Worm (Caenorhabditis elegans) whole organism, young adult: ENCODE measurements around the gene C08F1.12.

Experiments used
- B0019.2 ChIP-seq: fragments of 200-800 bp; sonication (Bioruptor generic); conservative IDR thresholded peaks from 2 replicates; pipeline ENCODE4 v1.3.6; 2022; ENCODE audit warnings: missing genetic modification reagents, missing genetic modification characterization, missing compliant biosample characterization
- C17E4.6 ChIP-seq: fragments of 200-800 bp; sonication (Bioruptor generic); IDR thresholded peaks from 2 replicates; pipeline ENCODE4 v1.3.6; 2022; ENCODE audit warnings: missing genetic modification reagents, missing genetic modification characterization, missing compliant biosample characterization
- F22D6.2 ChIP-seq: sonication (generic microtip); optimal IDR thresholded peaks from 2 replicates; lab custom pipeline; 2016; ENCODE audit warnings: mild to moderate bottlenecking, missing genetic modification characterization, missing compliant biosample characterization
- F52B5.7 ChIP-seq: sonication (generic microtip); optimal IDR thresholded peaks from 2 replicates; lab custom pipeline; 2016; ENCODE audit warnings: mild to moderate bottlenecking, missing genetic modification characterization, missing compliant biosample characterization
- F57A8.1 ChIP-seq: fragments of 200-800 bp; sonication (Bioruptor generic); optimal IDR thresholded peaks from 2 replicates; lab custom pipeline; 2018; ENCODE audit warnings: mild to moderate bottlenecking, missing genetic modification characterization, moderate library complexity, missing compliant biosample characterization
- F57C9.4 ChIP-seq: sonication (generic microtip); optimal IDR thresholded peaks from 2 replicates; lab custom pipeline; 2017; ENCODE audit warnings: mild to moderate bottlenecking, missing genetic modification characterization, missing compliant biosample characterization
- K11D2.4 ChIP-seq: fragments of 200-800 bp; sonication (Bioruptor generic); IDR thresholded peaks from 2 replicates; pipeline ENCODE4 v1.3.6; 2022; ENCODE audit warnings: missing genetic modification reagents, missing genetic modification characterization, missing compliant biosample characterization
- T07F8.4 ChIP-seq: sonication (generic microtip); optimal IDR thresholded peaks from 2 replicates; lab custom pipeline; 2016; ENCODE audit warnings: mild to moderate bottlenecking, missing genetic modification characterization, moderate library complexity, missing compliant biosample characterization
- T26A5.8 ChIP-seq: sonication (generic microtip); optimal IDR thresholded peaks from 2 replicates; lab custom pipeline; 2016; ENCODE audit warnings: missing genetic modification characterization, missing compliant biosample characterization
- Y56A3A.18 ChIP-seq: fragments of 200-800 bp; sonication (Bioruptor generic); IDR thresholded peaks from 2 replicates; pipeline ENCODE4 v1.3.6; 2022; ENCODE audit warnings: missing genetic modification reagents, missing genetic modification characterization, missing compliant biosample characterization
- Y67H2A.10 ChIP-seq: fragments of 200-800 bp; sonication (Bioruptor generic); conservative IDR thresholded peaks from 2 replicates; pipeline ENCODE4 v1.3.6; 2022; ENCODE audit warnings: missing genetic modification reagents, missing genetic modification characterization, missing compliant biosample characterization
- atf-7 ChIP-seq: sonication (generic microtip); optimal IDR thresholded peaks from 2 replicates; lab custom pipeline; 2017; ENCODE audit warnings: mild to moderate bottlenecking, missing genetic modification characterization, missing compliant biosample characterization
- athp-1 ChIP-seq: sonication (generic microtip); optimal IDR thresholded peaks from 2 replicates; lab custom pipeline; 2017; ENCODE audit warnings: mild to moderate bottlenecking, missing genetic modification characterization, missing compliant biosample characterization
- attf-5 ChIP-seq: fragments of 200-800 bp; sonication (Bioruptor generic); optimal IDR thresholded peaks from 2 replicates; lab custom pipeline; 2018; ENCODE audit warnings: mild to moderate bottlenecking, missing genetic modification characterization, missing compliant biosample characterization
- bed-2 ChIP-seq: fragments of 200-800 bp; sonication (Bioruptor generic); IDR thresholded peaks from 2 replicates; pipeline ENCODE4 v1.3.6; 2022; ENCODE audit warnings: missing genetic modification reagents, missing genetic modification characterization, missing compliant biosample characterization
- cebp-1 ChIP-seq, 2 experiments: fragments of 200-800 bp in 1 of 2; sonication (Bioruptor generic) in 1 of 2; sonication (generic microtip) in 1 of 2; IDR thresholded peaks in 1 of 2; optimal IDR thresholded peaks in 1 of 2; 2 replicates each; pipeline versions ENCODE4 v1.3.6 to Lab custom; 2017 to 2022; ENCODE audit warnings: missing compliant biosample characterization in 2 of 2, missing genetic modification characterization in 2 of 2, mild to moderate bottlenecking in 1 of 2, missing genetic modification reagents in 1 of 2, moderate library complexity in 1 of 2
- cebp-2 ChIP-seq: fragments of 200-800 bp; sonication (Bioruptor generic); IDR thresholded peaks from 2 replicates; pipeline ENCODE4 v1.3.6; 2022; ENCODE audit warnings: missing genetic modification characterization, missing compliant biosample characterization
- ceh-100 ChIP-seq: fragments of 200-800 bp; sonication (Bioruptor generic); IDR thresholded peaks from 2 replicates; pipeline ENCODE4 v1.3.6; 2022; ENCODE audit warnings: missing genetic modification reagents, missing genetic modification characterization, missing compliant biosample characterization
- dox-1 ChIP-seq: fragments of 200-800 bp; sonication (Bioruptor generic); IDR thresholded peaks from 2 replicates; pipeline ENCODE4 v1.3.6; 2022; ENCODE audit warnings: missing genetic modification reagents, missing genetic modification characterization, missing compliant biosample characterization
- dpff-1 ChIP-seq: sonication (generic microtip); optimal IDR thresholded peaks from 2 replicates; lab custom pipeline; 2017; ENCODE audit warnings: mild to moderate bottlenecking, missing genetic modification characterization, missing compliant biosample characterization
- gei-17 ChIP-seq: fragments of 200-800 bp; sonication (Bioruptor generic); optimal IDR thresholded peaks from 2 replicates; lab custom pipeline; 2018; ENCODE audit warnings: mild to moderate bottlenecking, missing genetic modification characterization, missing compliant biosample characterization
- hlh-26 ChIP-seq: fragments of 200-800 bp; sonication (Bioruptor generic); conservative IDR thresholded peaks from 2 replicates; pipeline ENCODE4 v1.3.6; 2022; ENCODE audit warnings: missing genetic modification reagents, missing genetic modification characterization, missing compliant biosample characterization
- hmg-1.2 ChIP-seq: fragments of 200-800 bp; sonication (Bioruptor generic); IDR thresholded peaks from 2 replicates; pipeline ENCODE4 v1.3.6; 2022; ENCODE audit warnings: missing genetic modification reagents, missing genetic modification characterization, missing compliant biosample characterization
- hsf-1 ChIP-seq: fragments of 200-800 bp; sonication (Bioruptor generic); IDR thresholded peaks from 2 replicates; pipeline ENCODE4 v1.3.6; 2022; ENCODE audit warnings: missing genetic modification reagents, missing genetic modification characterization, missing compliant biosample characterization
- let-607 ChIP-seq, 2 experiments: fragments of 200-800 bp in 1 of 2; sonication (Bioruptor generic) in 1 of 2; sonication (generic microtip) in 1 of 2; optimal IDR thresholded peaks; 2 replicates each; lab custom pipeline; 2016 to 2018; ENCODE audit warnings: mild to moderate bottlenecking in 2 of 2, missing compliant biosample characterization in 2 of 2, missing genetic modification characterization in 2 of 2, moderate library complexity in 2 of 2, missing genotype in 1 of 2
- lin-26 ChIP-seq: fragments of 200-800 bp; sonication (Bioruptor generic); IDR thresholded peaks from 2 replicates; pipeline ENCODE4 v1.3.6; 2022; ENCODE audit warnings: missing genetic modification reagents, missing genetic modification characterization, missing compliant biosample characterization
- lir-1 ChIP-seq: fragments of 200-800 bp; sonication (Bioruptor generic); conservative IDR thresholded peaks from 2 replicates; pipeline ENCODE4 v1.3.6; 2022; ENCODE audit warnings: missing genetic modification reagents, missing genetic modification characterization, missing compliant biosample characterization
- madf-3 ChIP-seq: fragments of 200-800 bp; sonication (Bioruptor generic); IDR thresholded peaks from 2 replicates; pipeline ENCODE4 v1.3.6; 2022; ENCODE audit warnings: missing genetic modification reagents, missing genetic modification characterization, missing compliant biosample characterization
- mcd-1 ChIP-seq: fragments of 200-800 bp; sonication (Bioruptor generic); IDR thresholded peaks from 2 replicates; pipeline ENCODE4 v1.3.6; 2022; ENCODE audit warnings: missing genetic modification reagents, missing genetic modification characterization, missing compliant biosample characterization
- mel-28 ChIP-seq: sonication (generic microtip); optimal IDR thresholded peaks from 2 replicates; lab custom pipeline; 2016; ENCODE audit warnings: borderline replicate concordance, mild to moderate bottlenecking, missing genetic modification characterization, missing compliant biosample characterization
- nfya-1 ChIP-seq: sonication (generic microtip); optimal IDR thresholded peaks from 2 replicates; lab custom pipeline; 2017; ENCODE audit warnings: antibody characterized with exemption, missing compliant biosample characterization, missing genetic modification characterization, borderline replicate concordance; ENCODE audit not compliant: insufficient read depth
- nfya-2 ChIP-seq: fragments of 200-800 bp; sonication (Bioruptor generic); IDR thresholded peaks from 2 replicates; pipeline ENCODE4 v1.3.6; 2022; ENCODE audit warnings: missing genetic modification reagents, missing genetic modification characterization, missing compliant biosample characterization
- nfyb-1 ChIP-seq: fragments of 200-800 bp; sonication (Bioruptor generic); IDR thresholded peaks from 2 replicates; pipeline ENCODE4 v1.3.6; 2022; ENCODE audit warnings: missing genetic modification reagents, missing genetic modification characterization, missing compliant biosample characterization
- nhr-80 ChIP-seq: sonication (generic microtip); optimal IDR thresholded peaks from 2 replicates; lab custom pipeline; 2016; ENCODE audit warnings: missing genetic modification characterization, missing compliant biosample characterization
- pha-4 ChIP-seq: fragments of 150-350 bp; sonication (generic microtip); optimal IDR thresholded peaks from 2 replicates; lab custom pipeline; 2014; ENCODE audit warnings: missing biosample characterization, missing genetic modification reagents, missing genetic modification characterization
- sptf-2 ChIP-seq: fragments of 200-800 bp; sonication (Bioruptor generic); optimal IDR thresholded peaks from 2 replicates; lab custom pipeline; 2018; ENCODE audit warnings: mild to moderate bottlenecking, missing genetic modification characterization, missing compliant biosample characterization
- tlf-1 ChIP-seq: fragments of 200-800 bp; sonication (Bioruptor generic); optimal IDR thresholded peaks from 2 replicates; lab custom pipeline; 2018; ENCODE audit warnings: mild to moderate bottlenecking, missing genetic modification characterization, missing compliant biosample characterization
- unc-130 ChIP-seq: sonication (generic microtip); optimal IDR thresholded peaks from 2 replicates; lab custom pipeline; 2016; ENCODE audit warnings: missing genetic modification reagents, missing genetic modification characterization, missing compliant biosample characterization
- zim-3 ChIP-seq: sonication (generic microtip); optimal IDR thresholded peaks from 2 replicates; lab custom pipeline; 2017; ENCODE audit warnings: mild to moderate bottlenecking, missing genetic modification characterization, moderate library complexity, missing compliant biosample characterization
- ztf-25 ChIP-seq: fragments of 200-800 bp; sonication (Bioruptor generic); IDR thresholded peaks from 2 replicates; pipeline ENCODE4 v1.3.6; 2022; ENCODE audit warnings: missing genetic modification reagents, missing genetic modification characterization, missing compliant biosample characterization

C08F1.12 gene

DNA sequence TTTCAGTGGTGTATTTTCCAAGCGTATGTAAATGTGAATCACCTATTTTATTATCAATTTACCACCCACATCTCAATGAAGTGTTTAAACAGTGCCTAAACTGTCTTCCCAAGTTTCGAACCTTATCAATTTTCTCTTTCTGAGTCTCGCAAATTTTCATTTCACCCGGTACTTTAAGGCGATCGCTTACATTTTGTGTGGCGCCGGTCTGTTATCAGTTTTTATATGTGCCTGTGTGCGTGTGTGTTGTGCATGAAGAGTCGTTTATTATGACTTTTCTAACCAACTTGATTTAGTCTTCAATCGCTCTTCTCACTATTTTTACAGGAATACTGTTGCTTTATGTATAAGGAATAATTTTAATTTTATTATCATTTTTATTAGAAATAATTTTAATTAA, 17.3 kb upstream of the C08F1.12 start:
- peak; percentile 27 for TF ChIP-seq nhr-80 (tag; lab: Kevin White, UChicago)

DNA sequence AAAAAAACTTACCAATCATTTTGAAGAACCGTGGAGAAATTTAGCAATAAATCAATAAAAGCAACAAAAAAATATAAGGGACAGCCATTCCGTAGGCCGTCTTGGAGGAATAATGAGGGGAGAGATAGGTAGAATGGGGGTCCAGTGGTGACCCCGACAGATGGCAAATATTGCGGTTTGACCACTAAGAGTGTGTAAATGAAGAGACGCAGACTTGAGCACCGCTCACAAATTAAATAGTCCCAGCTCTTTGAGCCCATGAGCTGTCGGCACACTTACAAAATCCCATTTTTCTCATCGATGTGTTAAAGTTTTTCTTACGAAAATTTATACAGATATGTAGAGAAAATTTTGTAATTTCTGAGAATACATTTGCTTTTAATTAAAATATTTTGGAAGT, 14.5 kb upstream of the C08F1.12 start, which contains the start of gene fbxa-3:
fbxa-3 (minus strand) TSS at position 101 of the 400 bp plus-strand sequence.
- no peak for TF ChIP-seq mcd-1 (GFP tag; lab: Robert Waterston, UW)
- no peak for TF ChIP-seq hsf-1 (GFP tag; lab: Robert Waterston, UW)
- no peak for TF ChIP-seq F57A8.1 (GFP tag; lab: Kevin White, UChicago)
- no peak for TF ChIP-seq bed-2
- no peak for TF ChIP-seq Y67H2A.10
- TF ChIP-seq K11D2.4 (GFP tag; lab: Robert Waterston, UW), result no peak
- no peak for TF ChIP-seq cebp-2 (GFP tag; lab: Robert Waterston, UW)
- TF ChIP-seq T07F8.4 (tag; lab: Kevin White, UChicago), result no peak
- TF ChIP-seq ztf-25 (GFP tag; lab: Robert Waterston, UW), result no peak

DNA sequence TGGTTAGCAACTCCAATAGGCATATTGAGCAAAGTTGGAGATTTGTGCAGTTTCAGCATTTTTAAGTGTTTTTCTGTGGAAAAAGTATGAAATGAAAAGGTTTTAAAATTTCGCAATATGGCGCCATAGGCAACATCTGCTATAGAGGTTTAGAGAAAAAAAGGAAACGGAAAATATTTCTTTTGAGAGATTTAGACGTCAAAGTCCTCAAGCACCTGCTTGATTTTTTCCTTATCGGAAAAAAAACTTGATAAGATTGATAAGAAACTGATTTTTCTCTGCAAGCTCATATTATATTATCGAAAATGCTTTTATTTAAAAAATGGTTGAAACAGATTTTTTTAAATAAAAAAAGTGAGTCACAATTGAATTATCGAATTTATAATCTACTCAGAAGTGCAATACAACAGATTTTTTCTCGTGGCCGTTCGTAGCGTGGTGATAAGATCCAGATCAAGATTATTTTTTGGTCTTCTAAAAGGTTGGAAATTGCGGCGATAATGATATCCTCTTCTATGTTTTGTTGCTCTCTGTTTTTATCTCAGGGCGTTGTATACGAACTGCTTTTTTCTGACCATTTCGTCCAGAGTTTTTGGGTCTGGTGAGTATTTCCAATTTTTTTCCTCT, 13.8 kb upstream of the C08F1.12 start, which contains the start of gene fbxc-19:
fbxc-19 (plus strand) TSS at position 536 of the 627 bp plus-strand sequence.
- peak; percentile 14 for TF ChIP-seq gei-17 (GFP tag; lab: Kevin White, UChicago)
- no peak for TF ChIP-seq lin-26 (GFP tag; lab: Robert Waterston, UW)
- no peak for TF ChIP-seq nfyb-1 (GFP tag; lab: Robert Waterston, UW)
- peak; percentile 94 for TF ChIP-seq hmg-1.2 (GFP tag; lab: Robert Waterston, UW)
- TF ChIP-seq pha-4 (tag; lab: Kevin White, UChicago), result peak; percentile 85
- peak; percentile 68 for TF ChIP-seq nhr-80 (tag; lab: Kevin White, UChicago)
- no peak for TF ChIP-seq mel-28 (tag; lab: Kevin White, UChicago)
- 0 out of 2 replicates have a peak, but pooled peaks have one; percentile 8 for TF ChIP-seq dox-1 (GFP tag; lab: Robert Waterston, UW)
- peak; percentile 88 for TF ChIP-seq attf-5 (GFP tag; lab: Kevin White, UChicago)
- TF ChIP-seq atf-7 (tag; lab: Kevin White, UChicago), result peak; percentile 14
- TF ChIP-seq nfya-2 (GFP tag; lab: Robert Waterston, UW), result no peak
- TF ChIP-seq tlf-1 (GFP tag; lab: Kevin White, UChicago), result no peak
- peak; percentile 99 for TF ChIP-seq cebp-1 (GFP tag; IDR thresholded peaks at IDR 0.05; lab: Robert Waterston, UW)
- TF ChIP-seq cebp-1 (tag; optimal IDR thresholded peaks at IDR 0.05; lab: Kevin White, UChicago), result peak; percentile 100
- TF ChIP-seq B0019.2 (GFP tag; lab: Robert Waterston, UW), result no peak
- TF ChIP-seq nfya-1 (tag; lab: Kevin White, UChicago), result no peak
- no peak for TF ChIP-seq T26A5.8
- TF ChIP-seq F57C9.4 (tag; lab: Kevin White, UChicago), result no peak

DNA sequence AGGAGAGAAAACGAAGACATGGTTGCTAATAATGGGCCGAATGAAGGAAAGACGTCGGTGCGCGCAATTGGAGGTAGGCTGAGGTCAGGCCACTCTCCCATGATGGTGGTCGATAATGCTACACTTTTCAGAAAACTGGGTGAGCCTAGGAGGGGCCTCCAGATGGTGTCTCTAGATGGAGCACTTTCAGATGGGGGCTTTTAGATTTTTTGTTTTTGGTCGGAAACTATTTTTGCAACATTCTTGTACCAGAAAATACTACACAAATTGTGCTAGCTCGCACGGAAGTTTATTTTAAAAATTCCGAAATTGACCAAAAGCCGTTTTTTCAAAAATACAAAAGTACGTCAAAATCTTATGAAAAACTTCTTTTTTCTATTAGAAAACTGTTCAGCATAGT, 12.0 kb upstream of the C08F1.12 start, which contains the start of gene fbxb-10:
fbxb-10 (minus strand) TSS at position 101 of the 400 bp plus-strand sequence.
- TF ChIP-seq Y56A3A.18 (GFP tag; lab: Robert Waterston, UW), result no peak
- TF ChIP-seq zim-3, result no peak
- TF ChIP-seq madf-3 (GFP tag; lab: Robert Waterston, UW), result no peak
- TF ChIP-seq unc-130 (GFP tag; lab: Kevin White, UChicago), result no peak
- TF ChIP-seq, all 124 proteins: peak for 0

DNA sequence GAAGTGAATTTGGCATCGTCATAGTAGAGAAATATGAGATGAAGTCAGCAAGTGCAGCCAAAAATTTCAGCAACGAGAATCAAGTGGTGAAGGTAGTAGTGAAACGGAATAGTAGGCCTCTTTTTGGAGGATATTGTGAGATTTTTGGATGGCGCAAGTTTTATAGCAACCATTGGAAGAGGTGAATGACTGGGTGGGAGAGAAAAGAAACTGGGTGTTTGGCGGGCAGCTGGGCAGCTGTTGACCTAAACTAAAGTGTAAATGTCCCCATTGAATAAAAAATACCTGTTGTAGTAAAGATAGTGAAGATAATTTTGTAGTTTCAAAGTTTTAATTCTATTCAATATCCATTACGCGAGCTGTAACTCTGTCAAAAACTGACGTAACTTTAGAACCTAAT, 9.8 kb upstream of the C08F1.12 start:
- TF ChIP-seq cebp-2 (GFP tag; lab: Robert Waterston, UW) (no peak), T07F8.4 (tag; lab: Kevin White, UChicago) (no peak), let-607 (tag; optimal IDR thresholded peaks at IDR 0.05; lab: Kevin White, UChicago) (no peak), F22D6.2 (tag; lab: Kevin White, UChicago) (no peak), lir-1 (no peak), hlh-26 (no peak), ceh-100 (no peak), C17E4.6 (GFP tag; lab: Robert Waterston, UW) (no peak), sptf-2 (GFP tag; lab: Kevin White, UChicago) (no peak), F52B5.7 (tag; lab: Kevin White, UChicago) (no peak), athp-1 (tag; lab: Kevin White, UChicago) (no peak), dpff-1 (no peak)
